Fruit fly (Drosophila melanogaster) whole organism: ENCODE results near the gene CG5355.

Source experiments
- CG8478 ChIP-seq: fragments of >200 bp; optimal IDR thresholded peaks from 2 replicates; lab custom pipeline; 2018; ENCODE audit warnings: inconsistent platforms
- Dll ChIP-seq: fragments of >200 bp; optimal IDR thresholded peaks from 2 replicates; lab custom pipeline; 2017
- EcR ChIP-seq, 2 experiments: fragments of >200 bp; optimal IDR thresholded peaks; 2 replicates each; lab custom pipeline; 2017; ENCODE audit warnings: missing biosample characterization in 2 of 2, missing genetic modification characterization in 2 of 2, missing genetic modification reagents in 2 of 2
- usp ChIP-seq: fragments of >200 bp; optimal IDR thresholded peaks from 2 replicates; lab custom pipeline; 2017; ENCODE audit warnings: missing biosample characterization, missing genetic modification characterization, mixed read lengths

dm6 chr2L:10442048-10442790 lies 29.0 kb upstream of the CG5355 start, which contains the start of gene loh:
- TF ChIP-seq EcR (GFP tag; optimal IDR thresholded peaks at IDR 0.05; lab: Kevin White, UChicago) (no peak), Dll (lab: Kevin White, UChicago) (no peak), CG8478 (lab: Kevin White, UChicago) (no peak), usp (no peak)
